Fruit fly (Drosophila melanogaster) whole organism, prepupa: ENCODE results near the gene CG12883.
A peak's percentile ranks its signal among the peaks of the same experiment; 100 is the strongest.

Experiments
- Blimp-1 ChIP-seq: fragments of 200-800 bp; sonication (Bioruptor generic); optimal IDR thresholded peaks from 3 replicates; lab custom pipeline; 2017; ENCODE audit warnings: missing biosample characterization, missing genetic modification characterization, mild to moderate bottlenecking, moderate library complexity, missing genetic modification reagents
- CG10631 ChIP-seq: fragments of 200-800 bp; sonication (Bioruptor generic); optimal IDR thresholded peaks from 2 replicates; lab custom pipeline; 2016; ENCODE audit warnings: missing biosample characterization, missing genetic modification characterization
- CG10669 ChIP-seq: fragments of 200-800 bp; sonication (Bioruptor generic); optimal IDR thresholded peaks from 3 replicates; lab custom pipeline; 2018; ENCODE audit warnings: missing biosample characterization, mild to moderate bottlenecking, missing genetic modification characterization, moderate library complexity
- CG11294 ChIP-seq: fragments of 200-800 bp; sonication (Bioruptor generic); IDR thresholded peaks from 2 replicates; pipeline ENCODE4 v1.3.6; 2022; ENCODE audit warnings: missing biosample characterization, missing genetic modification characterization
- CG11762 ChIP-seq: fragments of 200-800 bp; sonication (Bioruptor generic); optimal IDR thresholded peaks from 3 replicates; lab custom pipeline; 2016; ENCODE audit warnings: missing biosample characterization, missing genetic modification characterization; ENCODE audit not compliant: insufficient read depth
- CG11902 ChIP-seq: fragments of 200-800 bp; sonication (Bioruptor generic); optimal IDR thresholded peaks from 3 replicates; lab custom pipeline; 2016; ENCODE audit warnings: missing biosample characterization, missing genetic modification characterization
- CG15336 ChIP-seq: fragments of 200-800 bp; sonication (Bioruptor generic); IDR thresholded peaks from 2 replicates; pipeline ENCODE4 v1.3.6; 2022; ENCODE audit warnings: missing biosample characterization, missing genetic modification characterization
- CG1621 ChIP-seq: fragments of 200-800 bp; sonication (Bioruptor generic); optimal IDR thresholded peaks from 3 replicates; lab custom pipeline; 2018; ENCODE audit warnings: missing biosample characterization, mild to moderate bottlenecking, missing genetic modification characterization
- CG16779 ChIP-seq: fragments of 200-800 bp; sonication (Bioruptor generic); optimal IDR thresholded peaks from 3 replicates; lab custom pipeline; 2017; ENCODE audit warnings: missing biosample characterization, mild to moderate bottlenecking, missing genetic modification characterization
- CG3032 ChIP-seq: fragments of 200-800 bp; optimal IDR thresholded peaks from 2 replicates; lab custom pipeline; 2019; ENCODE audit warnings: missing biosample characterization, mild to moderate bottlenecking, missing genetic modification characterization, moderate library complexity
- CG31627 ChIP-seq: fragments of 200-800 bp; sonication (Bioruptor generic); optimal IDR thresholded peaks from 3 replicates; lab custom pipeline; 2016; ENCODE audit warnings: missing biosample characterization, missing genetic modification characterization
- CG34406 ChIP-seq: fragments of 200-800 bp; sonication (Bioruptor generic); optimal IDR thresholded peaks from 3 replicates; lab custom pipeline; 2016; ENCODE audit warnings: missing biosample characterization, missing genetic modification characterization
- CG3919 ChIP-seq: fragments of 200-800 bp; sonication (Bioruptor generic); optimal IDR thresholded peaks from 3 replicates; lab custom pipeline; 2016; ENCODE audit warnings: missing biosample characterization, missing genetic modification characterization
- CG4318 ChIP-seq: fragments of 200-800 bp; sonication (Bioruptor generic); optimal IDR thresholded peaks from 3 replicates; lab custom pipeline; 2017; ENCODE audit warnings: missing biosample characterization, mild to moderate bottlenecking, missing genetic modification characterization
- CG6163 ChIP-seq: fragments of 200-800 bp; sonication (Bioruptor generic); IDR thresholded peaks from 3 replicates; pipeline ENCODE4 v1.3.6; 2022; ENCODE audit warnings: missing biosample characterization, missing genetic modification characterization
- CG6276 ChIP-seq: fragments of 200-800 bp; sonication (Bioruptor generic); optimal IDR thresholded peaks from 2 replicates; lab custom pipeline; 2017; ENCODE audit warnings: missing biosample characterization, mild to moderate bottlenecking, missing genetic modification characterization
- CG6792 ChIP-seq: fragments of 200-800 bp; sonication (Bioruptor generic); optimal IDR thresholded peaks from 3 replicates; lab custom pipeline; 2016; ENCODE audit warnings: missing biosample characterization, missing genetic modification characterization
- CG6854 ChIP-seq: fragments of 200-800 bp; sonication (Bioruptor generic); optimal IDR thresholded peaks from 2 replicates; lab custom pipeline; 2017; ENCODE audit warnings: missing biosample characterization, mild to moderate bottlenecking, missing genetic modification characterization
- CG7368 ChIP-seq: fragments of 200-800 bp; sonication (Bioruptor generic); optimal IDR thresholded peaks from 3 replicates; lab custom pipeline; 2016; ENCODE audit warnings: missing biosample characterization, missing genetic modification characterization
- CG8319 ChIP-seq: fragments of 200-800 bp; sonication (Bioruptor generic); optimal IDR thresholded peaks from 3 replicates; lab custom pipeline; 2016; ENCODE audit warnings: missing biosample characterization, missing genetic modification characterization
- CG9139 ChIP-seq: fragments of 200-800 bp; sonication (Bioruptor generic); optimal IDR thresholded peaks from 3 replicates; lab custom pipeline; 2017; ENCODE audit warnings: missing biosample characterization, mild to moderate bottlenecking, missing genetic modification characterization
- Eip75B ChIP-seq: fragments of 200-800 bp; sonication (Bioruptor generic); optimal IDR thresholded peaks from 3 replicates; lab custom pipeline; 2016; ENCODE audit warnings: missing biosample characterization, missing genetic modification characterization
- Eip78C ChIP-seq: fragments of 200-800 bp; sonication (Bioruptor generic); peaks from one replicate; lab custom pipeline; 2016; ENCODE audit warnings: missing biosample characterization, missing genetic modification characterization
- Eip93F ChIP-seq: fragments of 200-800 bp; sonication (Bioruptor generic); optimal IDR thresholded peaks from 2 replicates; lab custom pipeline; 2016; ENCODE audit warnings: missing biosample characterization, mild to moderate bottlenecking, missing genetic modification characterization
- Ets21C ChIP-seq: fragments of 200-800 bp; sonication (Bioruptor generic); optimal IDR thresholded peaks from 3 replicates; lab custom pipeline; 2016; ENCODE audit warnings: missing biosample characterization, missing genetic modification characterization
- Ets96B ChIP-seq: fragments of 200-800 bp; optimal IDR thresholded peaks from 2 replicates; lab custom pipeline; 2019; ENCODE audit warnings: missing biosample characterization, mild to moderate bottlenecking, missing genetic modification characterization, moderate library complexity
- Gug ChIP-seq: fragments of 200-800 bp; sonication (Bioruptor generic); IDR thresholded peaks from 2 replicates; pipeline ENCODE4 v1.3.6; 2022; ENCODE audit warnings: missing biosample characterization, missing genetic modification characterization
- Hr38 ChIP-seq: sonication (Bioruptor generic); optimal IDR thresholded peaks from 2 replicates; lab custom pipeline; 2016; ENCODE audit warnings: missing biosample characterization, missing genetic modification characterization
- Hr39 ChIP-seq: fragments of 200-800 bp; sonication (Bioruptor generic); optimal IDR thresholded peaks from 2 replicates; lab custom pipeline; 2016; ENCODE audit warnings: missing biosample characterization, missing genetic modification characterization
- Hr4 ChIP-seq: fragments of 200-800 bp; sonication (Bioruptor generic); optimal IDR thresholded peaks from 3 replicates; lab custom pipeline; 2016; ENCODE audit warnings: missing biosample characterization, missing genetic modification characterization
- Lpt ChIP-seq: fragments of 200-800 bp; sonication (Bioruptor generic); optimal IDR thresholded peaks from 3 replicates; lab custom pipeline; 2016; ENCODE audit warnings: missing biosample characterization, missing genetic modification characterization
- Met ChIP-seq: fragments of 200-800 bp; sonication (Bioruptor generic); optimal IDR thresholded peaks from 3 replicates; lab custom pipeline; 2016; ENCODE audit warnings: missing biosample characterization, missing genetic modification characterization
- OdsH ChIP-seq: fragments of 200-800 bp; sonication (Bioruptor generic); optimal IDR thresholded peaks from 3 replicates; lab custom pipeline; 2016; ENCODE audit warnings: missing biosample characterization, missing genetic modification characterization
- Sox102F ChIP-seq: fragments of 200-800 bp; sonication (Bioruptor generic); optimal IDR thresholded peaks from 2 replicates; lab custom pipeline; 2016; ENCODE audit warnings: missing biosample characterization, mild to moderate bottlenecking, missing genetic modification characterization
- Sox14 ChIP-seq: fragments of 200-800 bp; sonication (Bioruptor generic); optimal IDR thresholded peaks from 3 replicates; lab custom pipeline; 2016; ENCODE audit warnings: missing biosample characterization, missing genetic modification characterization
- achi ChIP-seq: fragments of 200-800 bp; sonication (Bioruptor generic); optimal IDR thresholded peaks from 3 replicates; lab custom pipeline; 2016; ENCODE audit warnings: missing biosample characterization, missing genetic modification characterization
- acj6 ChIP-seq: fragments of 200-800 bp; sonication (Bioruptor generic); optimal IDR thresholded peaks from 3 replicates; lab custom pipeline; 2016; ENCODE audit warnings: missing biosample characterization, missing genetic modification characterization
- cyc ChIP-seq: fragments of 200-800 bp; sonication (Bioruptor generic); optimal IDR thresholded peaks from 3 replicates; lab custom pipeline; 2016; ENCODE audit warnings: missing biosample characterization, missing genetic modification characterization
- dac ChIP-seq: fragments of 200-800 bp; sonication (Bioruptor generic); optimal IDR thresholded peaks from 2 replicates; lab custom pipeline; 2017; ENCODE audit warnings: missing biosample characterization, mild to moderate bottlenecking, missing genetic modification characterization
- dsx ChIP-seq: fragments of 200-800 bp; optimal IDR thresholded peaks from 3 replicates; lab custom pipeline; 2019; ENCODE audit warnings: missing biosample characterization, mild to moderate bottlenecking, missing genetic modification characterization, moderate library complexity; ENCODE audit not compliant: poor library complexity, severe bottlenecking
- eg ChIP-seq: fragments of 200-800 bp; sonication (Bioruptor generic); IDR thresholded peaks from 3 replicates; pipeline ENCODE4 v1.3.6; 2022; ENCODE audit warnings: missing biosample characterization, missing genetic modification characterization
- esn ChIP-seq: fragments of 200-800 bp; sonication (Bioruptor generic); optimal IDR thresholded peaks from 2 replicates; lab custom pipeline; 2016; ENCODE audit warnings: missing biosample characterization, mild to moderate bottlenecking, missing genetic modification characterization, moderate library complexity
- fd59A ChIP-seq: fragments of 200-800 bp; sonication (Bioruptor generic); optimal IDR thresholded peaks from 2 replicates; lab custom pipeline; 2017; ENCODE audit warnings: missing biosample characterization, mild to moderate bottlenecking, missing genetic modification characterization, missing genetic modification reagents
- fd85E ChIP-seq: fragments of 200-800 bp; sonication (Bioruptor generic); optimal IDR thresholded peaks from 3 replicates; lab custom pipeline; 2016; ENCODE audit warnings: missing biosample characterization, missing genetic modification characterization
- fkh ChIP-seq: fragments of 200-800 bp; sonication (Bioruptor generic); optimal IDR thresholded peaks from 3 replicates; lab custom pipeline; 2017; ENCODE audit warnings: missing biosample characterization, mild to moderate bottlenecking, missing genetic modification characterization, moderate library complexity
- lz ChIP-seq: fragments of 200-800 bp; sonication (Bioruptor generic); optimal IDR thresholded peaks from 3 replicates; lab custom pipeline; 2016; ENCODE audit warnings: missing biosample characterization, missing genetic modification characterization
- net ChIP-seq: fragments of 200-800 bp; sonication (Bioruptor generic); optimal IDR thresholded peaks from 3 replicates; lab custom pipeline; 2016; ENCODE audit warnings: missing biosample characterization, missing genetic modification characterization
- pdm3 ChIP-seq: fragments of 200-800 bp; sonication (Bioruptor generic); optimal IDR thresholded peaks from 3 replicates; lab custom pipeline; 2016; ENCODE audit warnings: missing biosample characterization, missing genetic modification characterization
- salr ChIP-seq, 2 experiments: fragments of 200-800 bp; sonication (Bioruptor generic); optimal IDR thresholded peaks; 3 replicates each; lab custom pipeline; 2016 to 2018; ENCODE audit warnings: missing biosample characterization in 2 of 2, missing genetic modification characterization in 2 of 2, mild to moderate bottlenecking in 1 of 2
- spab ChIP-seq: fragments of 200-800 bp; sonication (Bioruptor generic); optimal IDR thresholded peaks from 2 replicates; lab custom pipeline; 2017; ENCODE audit warnings: missing biosample characterization, mild to moderate bottlenecking, missing genetic modification characterization, missing genetic modification reagents
- svp ChIP-seq: fragments of 200-800 bp; sonication (Bioruptor generic); peaks from one replicate; lab custom pipeline; 2016; ENCODE audit warnings: missing biosample characterization, missing genetic modification characterization
- topi ChIP-seq: fragments of 200-800 bp; sonication (Bioruptor generic); optimal IDR thresholded peaks from 3 replicates; lab custom pipeline; 2016; ENCODE audit warnings: missing biosample characterization, missing genetic modification characterization
- vri ChIP-seq: fragments of 200-800 bp; sonication (Bioruptor generic); optimal IDR thresholded peaks from 3 replicates; lab custom pipeline; 2016; ENCODE audit warnings: missing biosample characterization, mild to moderate bottlenecking, missing genetic modification characterization

CG12883 gene

DNA sequence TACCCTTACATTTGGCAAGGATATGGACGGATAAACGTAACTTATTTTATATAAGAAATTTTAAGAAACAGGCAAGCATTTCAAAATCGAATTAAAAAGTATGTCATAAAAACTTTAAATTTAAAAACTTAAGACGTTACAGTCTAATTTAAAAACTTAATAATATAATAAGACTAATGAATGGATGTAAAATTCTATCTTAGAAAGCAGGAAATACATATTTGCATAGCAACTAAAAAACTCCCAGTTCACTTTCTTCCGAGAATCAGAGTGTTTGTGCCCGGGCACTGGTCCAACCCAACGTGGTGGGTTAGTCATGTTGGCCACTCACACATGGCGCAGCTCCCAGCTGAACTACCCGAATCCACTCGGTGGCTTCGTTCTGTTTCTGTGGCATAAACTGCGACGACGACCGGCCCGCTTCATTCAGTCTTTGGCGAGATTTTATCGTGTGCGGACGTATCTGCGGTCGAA is 6.5 kb downstream of the CG12883 start, which contains the start of gene CG12880:
CG12880 (plus strand) TSS at position 424 of the 474 bp plus-strand sequence.
- TF ChIP-seq Hr38 (GFP tag; lab: Kevin White, UChicago) (no peak), Eip78C (GFP tag; lab: Kevin White, UChicago) (peak; percentile 85), Ets96B (tag; lab: Kevin White, UChicago) (peak; percentile 23), Blimp-1 (GFP tag; lab: Kevin White, UChicago) (no peak), Sox14 (GFP tag; lab: Kevin White, UChicago) (peak; percentile 26), CG15336 (no peak), fd59A (peak; percentile 30), Eip75B (GFP tag; lab: Kevin White, UChicago) (peak; percentile 42), Gug (0 out of 2 replicates have a peak, but pooled peaks have one; percentile 13), achi (peak; percentile 15), CG31627 (GFP tag; lab: Kevin White, UChicago) (peak; percentile 17), CG8319 (GFP tag; lab: Kevin White, UChicago) (no peak), OdsH (peak; percentile 35), CG11294 (GFP tag; lab: Robert Waterston, UW) (no peak), lz (peak; percentile 21), topi (GFP tag; lab: Kevin White, UChicago) (peak; percentile 49), pdm3 (GFP tag; lab: Kevin White, UChicago) (peak; percentile 51), Sox102F (GFP tag; lab: Kevin White, UChicago) (peak; percentile 5), CG10631 (GFP tag; lab: Kevin White, UChicago) (no peak), CG10669 (GFP tag; lab: Kevin White, UChicago) (no peak), net (GFP tag; lab: Kevin White, UChicago) (no peak), Met (GFP tag; lab: Kevin White, UChicago) (peak; percentile 51), Ets21C (GFP tag; lab: Kevin White, UChicago) (no peak), CG6276 (GFP tag; lab: Kevin White, UChicago) (peak; percentile 40), CG16779 (tag; lab: Kevin White, UChicago) (peak; percentile 13), CG6163 (GFP tag; lab: Robert Waterston, UW) (0 out of 3 replicates have a peak, but pooled peaks have one; percentile 10), CG6792 (GFP tag; lab: Kevin White, UChicago) (peak; percentile 28), dac (GFP tag; lab: Kevin White, UChicago) (no peak), CG11902 (GFP tag; lab: Kevin White, UChicago) (no peak), vri (GFP tag; lab: Kevin White, UChicago) (no peak), CG34406 (peak; percentile 3), Hr4 (GFP tag; lab: Kevin White, UChicago) (peak; percentile 22), dsx (GFP tag; lab: Kevin White, UChicago) (no peak), CG6854 (no peak), eg (GFP tag; lab: Robert Waterston, UW) (no peak), esn (peak; percentile 67), CG3919 (GFP tag; lab: Kevin White, UChicago) (peak; percentile 41), CG7368 (no peak), fd85E (GFP tag; lab: Kevin White, UChicago) (no peak), fkh (GFP tag; lab: Kevin White, UChicago) (no peak), CG4318 (no peak), CG1621 (tag; lab: Kevin White, UChicago) (no peak), CG11762 (GFP tag; lab: Kevin White, UChicago) (no peak), Hr39 (GFP tag; lab: Kevin White, UChicago) (peak; percentile 30), CG9139 (GFP tag; lab: Kevin White, UChicago) (no peak), spab (GFP tag; lab: Kevin White, UChicago) (peak; percentile 39), acj6 (GFP tag; lab: Kevin White, UChicago) (peak; percentile 40), Eip93F (no peak), Lpt (GFP tag; lab: Kevin White, UChicago) (no peak), salr (GFP tag; optimal IDR thresholded peaks at IDR 0.05; lab: Kevin White, UChicago) (peak in 1 of 2 experiments; percentile 73), cyc (GFP tag; lab: Kevin White, UChicago) (peak; percentile 10), CG3032 (tag; lab: Kevin White, UChicago) (peak; percentile 26), svp (peak; percentile 72)
